Worm (Caenorhabditis elegans): ENCODE measurements around the gene wee-1.1.

Gene wee-1.1

DNA sequence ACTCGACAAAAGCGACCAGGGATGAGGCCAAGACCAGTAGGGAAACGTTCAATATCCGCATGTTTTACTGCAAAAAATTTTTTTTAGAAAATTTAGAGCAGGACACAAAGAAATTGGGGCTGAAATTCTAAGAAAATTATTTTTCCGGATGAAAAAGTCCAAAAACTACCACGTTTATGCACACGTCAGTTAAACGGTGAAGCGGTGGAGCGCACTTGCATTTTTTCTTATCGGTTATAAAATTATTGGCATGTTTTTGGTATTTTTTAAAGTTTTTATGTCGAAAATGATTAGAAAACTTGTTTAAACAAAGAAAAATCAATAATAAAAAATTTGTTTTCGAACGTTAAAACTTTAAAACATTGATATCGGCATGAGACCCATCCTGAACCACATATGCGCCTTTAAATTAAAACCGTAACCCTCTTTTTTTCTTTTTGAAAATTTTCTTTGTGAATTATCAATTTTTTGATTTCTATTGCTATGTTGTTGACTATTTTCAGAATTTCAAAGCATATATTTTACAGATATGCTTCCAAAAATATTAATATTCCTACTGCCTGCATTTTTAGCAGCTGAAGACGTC is 40.8 kb upstream of the wee-1.1 start, which contains the start of the genes dnj-20 and ZK1307.8 (continued):
- TF ChIP-seq ZK185.1 (tag; optimal IDR thresholded peaks at IDR 0.05; ENCODE audit: poor library complexity, severe bottlenecking) (no peak), madf-6 (GFP tag; IDR thresholded peaks at IDR 0.05) (peak; percentile 83), let-607 (tag; optimal IDR thresholded peaks at IDR 0.05) (peak; percentile 70 to 78), ama-1 (optimal IDR thresholded peaks at IDR 0.05) (no peak), ama-1 (GFP tag; optimal IDR thresholded peaks at IDR 0.05) (no peak), him-1 (tag; optimal IDR thresholded peaks at IDR 0.05) (no peak), xnd-1 (tag; optimal IDR thresholded peaks at IDR 0.05) (peak; percentile 60), hrde-1 (tag; optimal IDR thresholded peaks at IDR 0.05; ENCODE audit: borderline replicate concordance) (no peak), nhr-80 (tag; optimal IDR thresholded peaks at IDR 0.05) (peak; percentile 56), ztf-25 (GFP tag; IDR thresholded peaks at IDR 0.05) (no peak), ztf-6 (GFP tag; IDR thresholded peaks at IDR 0.05) (no peak), mcd-1 (GFP tag; IDR thresholded peaks at IDR 0.05) (0 out of 2 replicates have a peak, but pooled peaks have one; percentile 34), nfya-1 (tag; optimal IDR thresholded peaks at IDR 0.05; ENCODE audit: borderline replicate concordance, insufficient read depth) (no peak), nhr-179 (tag; optimal IDR thresholded peaks at IDR 0.05) (no peak), sptf-2 (GFP tag; optimal IDR thresholded peaks at IDR 0.05) (no peak), nfyb-1 (GFP tag; IDR thresholded peaks at IDR 0.05) (no peak), F33H1.4 (GFP tag; IDR thresholded peaks at IDR 0.05) (peak; percentile 81), rcor-1 (GFP tag; IDR thresholded peaks at IDR 0.05) (no peak), hmg-1.2 (GFP tag; IDR thresholded peaks at IDR 0.05) (0 out of 2 replicates have a peak, but pooled peaks have one; percentile 5), attf-5 (GFP tag; optimal IDR thresholded peaks at IDR 0.05) (peak; percentile 1), cebp-2 (GFP tag; IDR thresholded peaks at IDR 0.05) (no peak), D2030.7 (GFP tag; IDR thresholded peaks at IDR 0.05) (peak; percentile 45; the same call in 1 of the 2 replicates), ceh-58 (GFP tag; IDR thresholded peaks at IDR 0.05) (no peak), lsl-1 (GFP tag; optimal IDR thresholded peaks at IDR 0.05) (peak; percentile 82), zim-3 (tag; optimal IDR thresholded peaks at IDR 0.05) (no peak), cebp-1 (GFP tag; IDR thresholded peaks at IDR 0.05) (no peak), cebp-1 (tag; optimal IDR thresholded peaks at IDR 0.05) (no peak)

DNA sequence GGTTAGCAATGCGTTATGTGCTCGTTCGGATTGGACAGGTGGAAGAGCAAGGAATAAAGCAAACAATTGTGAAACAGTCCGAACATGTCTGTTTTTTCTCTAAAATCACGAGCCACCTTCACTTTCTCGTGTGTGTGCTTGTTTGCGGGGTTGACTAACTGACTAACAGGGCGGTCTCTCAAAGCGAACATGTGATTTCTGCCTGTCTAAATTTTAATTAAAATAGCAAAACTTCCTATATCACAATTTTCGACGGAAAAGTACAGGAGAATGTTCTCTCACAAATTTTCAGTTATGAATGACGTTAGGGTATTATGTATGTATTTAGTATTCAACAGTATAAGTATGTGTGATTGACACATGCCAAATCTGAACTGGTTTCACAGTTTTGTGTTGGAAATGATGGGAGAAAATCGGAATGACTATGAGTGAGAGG is 38.6 kb upstream of the wee-1.1 start:
- peak; percentile 95 to 97 for TF ChIP-seq let-607 (tag; optimal IDR thresholded peaks at IDR 0.05)
- no peak for TF ChIP-seq ztf-25 (GFP tag; IDR thresholded peaks at IDR 0.05)
- TF ChIP-seq dpl-1 (GFP tag; optimal IDR thresholded peaks at IDR 0.05): no peak
- TF ChIP-seq ztf-22 (GFP tag; optimal IDR thresholded peaks at IDR 0.05): peak; percentile 31
- TF ChIP-seq nhr-80 (tag; optimal IDR thresholded peaks at IDR 0.05): peak; percentile 92
- no peak for TF ChIP-seq bed-2 (GFP tag; IDR thresholded peaks at IDR 0.05)
- TF ChIP-seq aptf-3 (GFP tag; IDR thresholded peaks at IDR 0.05): no peak
- no peak for TF ChIP-seq B0261.1 (tag; optimal IDR thresholded peaks at IDR 0.05)
- no peak for TF ChIP-seq C17E4.6 (GFP tag; IDR thresholded peaks at IDR 0.05)
- TF ChIP-seq unc-130 (GFP tag; optimal IDR thresholded peaks at IDR 0.05): no peak
- TF ChIP-seq sdz-38 (tag; optimal IDR thresholded peaks at IDR 0.05): no peak
- TF ChIP-seq akir-1 (GFP tag; optimal IDR thresholded peaks at IDR 0.05): peak; percentile 6
- 0 out of 2 replicates have a peak, but pooled peaks have one; percentile 25 for TF ChIP-seq pbrm-1 (GFP tag; IDR thresholded peaks at IDR 0.05)
- peak; percentile 48 for TF ChIP-seq atf-7 (tag; optimal IDR thresholded peaks at IDR 0.05)
- TF ChIP-seq cebp-1 (GFP tag; IDR thresholded peaks at IDR 0.05): peak; percentile 69
- peak; percentile 82 for TF ChIP-seq cebp-1 (tag; optimal IDR thresholded peaks at IDR 0.05)
- peak; percentile 1 for TF ChIP-seq ztf-18 (tag; optimal IDR thresholded peaks at IDR 0.05)
- 0 out of 2 replicates have a peak, but pooled peaks have one; percentile 17 for TF ChIP-seq Y56A3A.18 (GFP tag; IDR thresholded peaks at IDR 0.05)
- peak; percentile 16 for TF ChIP-seq nhr-90 (tag; optimal IDR thresholded peaks at IDR 0.05)
- peak; percentile 96 for TF ChIP-seq unc-62 (GFP tag; optimal IDR thresholded peaks at IDR 0.05)
- TF ChIP-seq nhr-27 (tag; optimal IDR thresholded peaks at IDR 0.05): no peak
- peak; percentile 45; the same call in 1 of the 2 replicates for TF ChIP-seq dox-1 (GFP tag; IDR thresholded peaks at IDR 0.05)
- TF ChIP-seq K12H6.12 (tag; optimal IDR thresholded peaks at IDR 0.05): no peak
- 0 out of 2 replicates have a peak, but pooled peaks have one; percentile 57 for TF ChIP-seq let-526 (GFP tag; IDR thresholded peaks at IDR 0.05)
- no peak for TF ChIP-seq nhr-179 (tag; optimal IDR thresholded peaks at IDR 0.05)
- no peak for TF ChIP-seq zfh-2 (GFP tag; conservative IDR thresholded peaks at IDR 0.05)
